Fruit fly (Drosophila melanogaster) whole organism, prepupa: ENCODE data around the gene Pat1.
A peak's percentile ranks its signal among the peaks of the same experiment; 100 is the strongest.

Experiments used
- Blimp-1 ChIP-seq: fragments of 200-800 bp; sonication (Bioruptor generic); optimal IDR thresholded peaks from 3 replicates; lab custom pipeline; 2017; ENCODE audit warnings: missing biosample characterization, missing genetic modification characterization, mild to moderate bottlenecking, moderate library complexity, missing genetic modification reagents
- CG10631 ChIP-seq: fragments of 200-800 bp; sonication (Bioruptor generic); optimal IDR thresholded peaks from 2 replicates; lab custom pipeline; 2016; ENCODE audit warnings: missing biosample characterization, missing genetic modification characterization
- CG11294 ChIP-seq: fragments of 200-800 bp; sonication (Bioruptor generic); IDR thresholded peaks from 2 replicates; pipeline ENCODE4 v1.3.6; 2022; ENCODE audit warnings: missing biosample characterization, missing genetic modification characterization
- CG15336 ChIP-seq: fragments of 200-800 bp; sonication (Bioruptor generic); IDR thresholded peaks from 2 replicates; pipeline ENCODE4 v1.3.6; 2022; ENCODE audit warnings: missing biosample characterization, missing genetic modification characterization
- CG16779 ChIP-seq: fragments of 200-800 bp; sonication (Bioruptor generic); optimal IDR thresholded peaks from 3 replicates; lab custom pipeline; 2017; ENCODE audit warnings: missing biosample characterization, mild to moderate bottlenecking, missing genetic modification characterization
- CG3032 ChIP-seq: fragments of 200-800 bp; optimal IDR thresholded peaks from 2 replicates; lab custom pipeline; 2019; ENCODE audit warnings: missing biosample characterization, mild to moderate bottlenecking, missing genetic modification characterization, moderate library complexity
- CG31627 ChIP-seq: fragments of 200-800 bp; sonication (Bioruptor generic); optimal IDR thresholded peaks from 3 replicates; lab custom pipeline; 2016; ENCODE audit warnings: missing biosample characterization, missing genetic modification characterization
- CG32006 ChIP-seq: fragments of 200-800 bp; sonication (Bioruptor generic); optimal IDR thresholded peaks from 3 replicates; lab custom pipeline; 2017; ENCODE audit warnings: missing biosample characterization, mild to moderate bottlenecking, missing genetic modification characterization
- CG3919 ChIP-seq: fragments of 200-800 bp; sonication (Bioruptor generic); optimal IDR thresholded peaks from 3 replicates; lab custom pipeline; 2016; ENCODE audit warnings: missing biosample characterization, missing genetic modification characterization
- CG4318 ChIP-seq: fragments of 200-800 bp; sonication (Bioruptor generic); optimal IDR thresholded peaks from 3 replicates; lab custom pipeline; 2017; ENCODE audit warnings: missing biosample characterization, mild to moderate bottlenecking, missing genetic modification characterization
- CG6163 ChIP-seq: fragments of 200-800 bp; sonication (Bioruptor generic); IDR thresholded peaks from 3 replicates; pipeline ENCODE4 v1.3.6; 2022; ENCODE audit warnings: missing biosample characterization, missing genetic modification characterization
- CG6276 ChIP-seq: fragments of 200-800 bp; sonication (Bioruptor generic); optimal IDR thresholded peaks from 2 replicates; lab custom pipeline; 2017; ENCODE audit warnings: missing biosample characterization, mild to moderate bottlenecking, missing genetic modification characterization
- CG6792 ChIP-seq: fragments of 200-800 bp; sonication (Bioruptor generic); optimal IDR thresholded peaks from 3 replicates; lab custom pipeline; 2016; ENCODE audit warnings: missing biosample characterization, missing genetic modification characterization
- CG6854 ChIP-seq: fragments of 200-800 bp; sonication (Bioruptor generic); optimal IDR thresholded peaks from 2 replicates; lab custom pipeline; 2017; ENCODE audit warnings: missing biosample characterization, mild to moderate bottlenecking, missing genetic modification characterization
- CG7368 ChIP-seq: fragments of 200-800 bp; sonication (Bioruptor generic); optimal IDR thresholded peaks from 3 replicates; lab custom pipeline; 2016; ENCODE audit warnings: missing biosample characterization, missing genetic modification characterization
- CG8119 ChIP-seq: fragments of 200-800 bp; sonication (Bioruptor generic); IDR thresholded peaks from 3 replicates; pipeline ENCODE4 v1.3.6; 2022; ENCODE audit warnings: missing biosample characterization, missing genetic modification characterization
- CG8319 ChIP-seq: fragments of 200-800 bp; sonication (Bioruptor generic); optimal IDR thresholded peaks from 3 replicates; lab custom pipeline; 2016; ENCODE audit warnings: missing biosample characterization, missing genetic modification characterization
- Eip75B ChIP-seq: fragments of 200-800 bp; sonication (Bioruptor generic); optimal IDR thresholded peaks from 3 replicates; lab custom pipeline; 2016; ENCODE audit warnings: missing biosample characterization, missing genetic modification characterization
- Eip78C ChIP-seq: fragments of 200-800 bp; sonication (Bioruptor generic); peaks from one replicate; lab custom pipeline; 2016; ENCODE audit warnings: missing biosample characterization, missing genetic modification characterization
- Eip93F ChIP-seq: fragments of 200-800 bp; sonication (Bioruptor generic); optimal IDR thresholded peaks from 2 replicates; lab custom pipeline; 2016; ENCODE audit warnings: missing biosample characterization, mild to moderate bottlenecking, missing genetic modification characterization
- Ets21C ChIP-seq: fragments of 200-800 bp; sonication (Bioruptor generic); optimal IDR thresholded peaks from 3 replicates; lab custom pipeline; 2016; ENCODE audit warnings: missing biosample characterization, missing genetic modification characterization
- Ets96B ChIP-seq: fragments of 200-800 bp; optimal IDR thresholded peaks from 2 replicates; lab custom pipeline; 2019; ENCODE audit warnings: missing biosample characterization, mild to moderate bottlenecking, missing genetic modification characterization, moderate library complexity
- Gug ChIP-seq: fragments of 200-800 bp; sonication (Bioruptor generic); IDR thresholded peaks from 2 replicates; pipeline ENCODE4 v1.3.6; 2022; ENCODE audit warnings: missing biosample characterization, missing genetic modification characterization
- Hr39 ChIP-seq: fragments of 200-800 bp; sonication (Bioruptor generic); optimal IDR thresholded peaks from 2 replicates; lab custom pipeline; 2016; ENCODE audit warnings: missing biosample characterization, missing genetic modification characterization
- Hr4 ChIP-seq: fragments of 200-800 bp; sonication (Bioruptor generic); optimal IDR thresholded peaks from 3 replicates; lab custom pipeline; 2016; ENCODE audit warnings: missing biosample characterization, missing genetic modification characterization
- Lpt ChIP-seq: fragments of 200-800 bp; sonication (Bioruptor generic); optimal IDR thresholded peaks from 3 replicates; lab custom pipeline; 2016; ENCODE audit warnings: missing biosample characterization, missing genetic modification characterization
- Met ChIP-seq: fragments of 200-800 bp; sonication (Bioruptor generic); optimal IDR thresholded peaks from 3 replicates; lab custom pipeline; 2016; ENCODE audit warnings: missing biosample characterization, missing genetic modification characterization
- OdsH ChIP-seq: fragments of 200-800 bp; sonication (Bioruptor generic); optimal IDR thresholded peaks from 3 replicates; lab custom pipeline; 2016; ENCODE audit warnings: missing biosample characterization, missing genetic modification characterization
- Sox102F ChIP-seq: fragments of 200-800 bp; sonication (Bioruptor generic); optimal IDR thresholded peaks from 2 replicates; lab custom pipeline; 2016; ENCODE audit warnings: missing biosample characterization, mild to moderate bottlenecking, missing genetic modification characterization
- achi ChIP-seq: fragments of 200-800 bp; sonication (Bioruptor generic); optimal IDR thresholded peaks from 3 replicates; lab custom pipeline; 2016; ENCODE audit warnings: missing biosample characterization, missing genetic modification characterization
- cyc ChIP-seq: fragments of 200-800 bp; sonication (Bioruptor generic); optimal IDR thresholded peaks from 3 replicates; lab custom pipeline; 2016; ENCODE audit warnings: missing biosample characterization, missing genetic modification characterization
- dac ChIP-seq: fragments of 200-800 bp; sonication (Bioruptor generic); optimal IDR thresholded peaks from 2 replicates; lab custom pipeline; 2017; ENCODE audit warnings: missing biosample characterization, mild to moderate bottlenecking, missing genetic modification characterization
- eg ChIP-seq: fragments of 200-800 bp; sonication (Bioruptor generic); IDR thresholded peaks from 3 replicates; pipeline ENCODE4 v1.3.6; 2022; ENCODE audit warnings: missing biosample characterization, missing genetic modification characterization
- esn ChIP-seq: fragments of 200-800 bp; sonication (Bioruptor generic); optimal IDR thresholded peaks from 2 replicates; lab custom pipeline; 2016; ENCODE audit warnings: missing biosample characterization, mild to moderate bottlenecking, missing genetic modification characterization, moderate library complexity
- fd85E ChIP-seq: fragments of 200-800 bp; sonication (Bioruptor generic); optimal IDR thresholded peaks from 3 replicates; lab custom pipeline; 2016; ENCODE audit warnings: missing biosample characterization, missing genetic modification characterization
- fkh ChIP-seq: fragments of 200-800 bp; sonication (Bioruptor generic); optimal IDR thresholded peaks from 3 replicates; lab custom pipeline; 2017; ENCODE audit warnings: missing biosample characterization, mild to moderate bottlenecking, missing genetic modification characterization, moderate library complexity
- lz ChIP-seq: fragments of 200-800 bp; sonication (Bioruptor generic); optimal IDR thresholded peaks from 3 replicates; lab custom pipeline; 2016; ENCODE audit warnings: missing biosample characterization, missing genetic modification characterization
- net ChIP-seq: fragments of 200-800 bp; sonication (Bioruptor generic); optimal IDR thresholded peaks from 3 replicates; lab custom pipeline; 2016; ENCODE audit warnings: missing biosample characterization, missing genetic modification characterization
- pdm3 ChIP-seq: fragments of 200-800 bp; sonication (Bioruptor generic); optimal IDR thresholded peaks from 3 replicates; lab custom pipeline; 2016; ENCODE audit warnings: missing biosample characterization, missing genetic modification characterization
- salr ChIP-seq, 2 experiments: fragments of 200-800 bp; sonication (Bioruptor generic); optimal IDR thresholded peaks; 3 replicates each; lab custom pipeline; 2016 to 2018; ENCODE audit warnings: missing biosample characterization in 2 of 2, missing genetic modification characterization in 2 of 2, mild to moderate bottlenecking in 1 of 2
- spab ChIP-seq: fragments of 200-800 bp; sonication (Bioruptor generic); optimal IDR thresholded peaks from 2 replicates; lab custom pipeline; 2017; ENCODE audit warnings: missing biosample characterization, mild to moderate bottlenecking, missing genetic modification characterization, missing genetic modification reagents
- ss ChIP-seq, 2 experiments: fragments of 200-800 bp; sonication (Bioruptor generic); optimal IDR thresholded peaks; 2 replicates in 1 of 2; 3 replicates in 1 of 2; lab custom pipeline; 2017 to 2018; ENCODE audit warnings: mild to moderate bottlenecking in 2 of 2, missing biosample characterization in 2 of 2, missing genetic modification characterization in 2 of 2, moderate library complexity in 1 of 2
- svp ChIP-seq: fragments of 200-800 bp; sonication (Bioruptor generic); peaks from one replicate; lab custom pipeline; 2016; ENCODE audit warnings: missing biosample characterization, missing genetic modification characterization
- topi ChIP-seq: fragments of 200-800 bp; sonication (Bioruptor generic); optimal IDR thresholded peaks from 3 replicates; lab custom pipeline; 2016; ENCODE audit warnings: missing biosample characterization, missing genetic modification characterization

The Pat1 gene

DNA sequence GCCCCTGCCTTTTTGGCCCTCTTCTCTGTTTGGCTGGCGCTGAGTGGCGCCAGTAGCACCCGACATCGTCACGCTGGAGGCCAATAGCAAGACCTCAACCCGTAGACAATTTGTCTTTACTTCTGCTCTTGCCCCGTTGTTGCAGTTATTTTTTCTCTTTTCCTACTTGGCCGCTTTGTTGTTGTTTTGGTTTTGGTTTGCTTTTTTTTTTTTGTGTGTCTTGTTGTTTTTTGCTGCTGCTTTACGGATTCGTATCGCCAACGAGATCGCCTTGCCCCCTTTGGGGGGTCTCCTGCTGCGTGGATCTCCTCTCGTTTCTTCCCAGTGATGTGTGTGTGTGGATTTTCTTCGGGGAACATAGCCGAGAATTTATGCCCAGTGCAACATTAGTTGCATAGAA, 41.3 kb downstream of the Pat1 start (continued):
- TF ChIP-seq Lpt (peak; percentile 73), pdm3 (peak; percentile 8), CG32006 (GFP tag; lab: Kevin White, UChicago) (peak; percentile 46)

- TF ChIP-seq CG11294 (GFP tag; lab: Robert Waterston, UW), result no peak
- no peak for TF ChIP-seq CG16779 (tag; lab: Kevin White, UChicago)
- TF ChIP-seq Ets21C, result no peak
- TF ChIP-seq esn, result no peak
- no peak for TF ChIP-seq Eip78C (GFP tag; lab: Kevin White, UChicago)
- TF ChIP-seq Eip93F, result no peak
- TF ChIP-seq CG32006 (GFP tag; lab: Kevin White, UChicago), result no peak
These were observed 43.1 kb downstream of the Pat1 start, which contains the start of gene CG14443 for dm6 chrX:6633659-6634058. Gene CG14443, plus strand, starts transcription at chrX:6633959.

dm6 chrX:6638123-6638522, 47.5 kb downstream of the Pat1 start:
- TF ChIP-seq CG8319 (GFP tag; lab: Kevin White, UChicago) (no peak), net (GFP tag; lab: Kevin White, UChicago) (no peak), fkh (GFP tag; lab: Kevin White, UChicago) (peak; percentile 75)

DNA sequence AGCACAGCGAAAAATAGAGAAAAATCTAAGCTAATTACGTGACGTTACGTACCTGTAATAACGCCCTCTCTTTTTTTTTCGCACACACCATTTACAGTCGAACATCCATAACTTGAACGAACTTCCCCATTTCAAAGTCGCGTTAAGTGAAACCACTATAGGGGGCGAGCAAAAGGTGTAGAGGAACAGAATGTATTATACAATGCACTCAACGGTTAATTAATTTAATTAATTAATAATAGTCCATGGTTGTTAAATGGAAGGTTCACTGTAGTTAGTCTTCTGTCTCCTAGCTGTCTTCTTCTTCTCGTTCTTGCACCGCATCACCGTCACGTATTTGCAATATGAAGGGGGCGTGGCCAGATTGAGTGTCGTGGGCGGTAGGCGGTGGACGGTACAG, 51.0 kb downstream of the Pat1 start:
- peak; percentile 36 for TF ChIP-seq achi (GFP tag; lab: Kevin White, UChicago)
- TF ChIP-seq CG11294 (GFP tag; lab: Robert Waterston, UW), result peak; percentile 24; the same call in 1 of the 2 replicates
- no peak for TF ChIP-seq net (GFP tag; lab: Kevin White, UChicago)
- TF ChIP-seq svp (GFP tag; lab: Kevin White, UChicago), result peak; percentile 39
- TF ChIP-seq Ets96B (tag; lab: Kevin White, UChicago), result no peak
- TF ChIP-seq eg (GFP tag; lab: Robert Waterston, UW), result peak; percentile 72; the same call in 2 of the 3 replicates
- TF ChIP-seq pdm3, result peak; percentile 48
- TF ChIP-seq ss (GFP tag; optimal IDR thresholded peaks at IDR 0.05; lab: Kevin White, UChicago), result no peak
- peak; percentile 26 for TF ChIP-seq Met (GFP tag; lab: Kevin White, UChicago)
- TF ChIP-seq CG8119 (GFP tag; lab: Robert Waterston, UW), result peak; percentile 53; the same call in 1 of the 3 replicates
- no peak for TF ChIP-seq fkh (GFP tag; lab: Kevin White, UChicago)
- peak; percentile 72 for TF ChIP-seq Hr4 (GFP tag; lab: Kevin White, UChicago)
- peak; percentile 13; the same call in 1 of the 2 replicates for TF ChIP-seq Gug (GFP tag; lab: Robert Waterston, UW)
- peak; percentile 11 for TF ChIP-seq CG3032
- TF ChIP-seq CG32006 (GFP tag; lab: Kevin White, UChicago), result peak; percentile 51
- no peak for TF ChIP-seq Eip93F
- TF ChIP-seq Eip78C (GFP tag; lab: Kevin White, UChicago), result peak; percentile 72
- TF ChIP-seq CG3919, result peak; percentile 42
- peak; percentile 67 for TF ChIP-seq CG15336 (GFP tag; lab: Robert Waterston, UW)
- TF ChIP-seq Eip75B (GFP tag; lab: Kevin White, UChicago), result peak; percentile 50
- peak; percentile 29 for TF ChIP-seq CG6276
- TF ChIP-seq CG7368, result peak; percentile 5
- TF ChIP-seq CG16779 (tag; lab: Kevin White, UChicago), result no peak
- TF ChIP-seq CG31627 (GFP tag; lab: Kevin White, UChicago), result no peak
- TF ChIP-seq fd85E, result no peak
- TF ChIP-seq esn, result peak; percentile 18
- peak; percentile 41 for TF ChIP-seq OdsH (GFP tag; lab: Kevin White, UChicago)
- TF ChIP-seq CG10631, result peak; percentile 19
- TF ChIP-seq dac, result peak; percentile 11
- peak; percentile 79 for TF ChIP-seq CG6163
- TF ChIP-seq CG6792 (GFP tag; lab: Kevin White, UChicago), result peak; percentile 10
- peak; percentile 44 for TF ChIP-seq lz (GFP tag; lab: Kevin White, UChicago)
- TF ChIP-seq Ets21C, result no peak
- no peak for TF ChIP-seq cyc (GFP tag; lab: Kevin White, UChicago)
- no peak for TF ChIP-seq Lpt
- peak; percentile 6 for TF ChIP-seq topi (GFP tag; lab: Kevin White, UChicago)
- TF ChIP-seq spab (GFP tag; lab: Kevin White, UChicago), result no peak
- peak in 1 of 2 experiments; percentile 29 for TF ChIP-seq salr (GFP tag; optimal IDR thresholded peaks at IDR 0.05; lab: Kevin White, UChicago)
- no peak for TF ChIP-seq Sox102F (GFP tag; lab: Kevin White, UChicago)
- no peak for TF ChIP-seq Blimp-1 (GFP tag; lab: Kevin White, UChicago)
- TF ChIP-seq CG6854 (GFP tag; lab: Kevin White, UChicago), result no peak
- TF ChIP-seq Hr39, result peak; percentile 16
- peak; percentile 38 for TF ChIP-seq CG4318 (GFP tag; lab: Kevin White, UChicago)
